Worm (Caenorhabditis elegans) whole organism, L3 larva: ENCODE measurements around the gene ins-17.

Experiments
- daf-12 ChIP-seq: fragments of 150-350 bp; optimal IDR thresholded peaks from 2 replicates; lab custom pipeline; 2014; ENCODE audit warnings: missing biosample characterization, missing genetic modification reagents, missing genetic modification characterization
- egl-27 ChIP-seq: sonication (generic microtip); optimal IDR thresholded peaks from 4 replicates; lab custom pipeline; 2017; ENCODE audit warnings: missing biosample characterization, missing genetic modification reagents, missing genetic modification characterization
- elt-2 ChIP-seq: sonication (generic microtip); optimal IDR thresholded peaks from 2 replicates; lab custom pipeline; 2016; ENCODE audit warnings: missing genetic modification reagents, mild to moderate bottlenecking, missing genetic modification characterization, missing compliant biosample characterization
- nhr-12 ChIP-seq: fragments of 150-350 bp; optimal IDR thresholded peaks from 2 replicates; lab custom pipeline; 2014; ENCODE audit warnings: missing biosample characterization, missing genetic modification characterization
- nhr-25 ChIP-seq: sonication (generic microtip); optimal IDR thresholded peaks from 2 replicates; lab custom pipeline; 2017; ENCODE audit warnings: missing biosample characterization, missing genetic modification characterization
- nhr-43 ChIP-seq: sonication (generic microtip); optimal IDR thresholded peaks from 2 replicates; lab custom pipeline; 2016; ENCODE audit warnings: mild to moderate bottlenecking, missing genetic modification characterization, missing compliant biosample characterization; ENCODE audit not compliant: poor library complexity, severe bottlenecking
- nhr-67 ChIP-seq: fragments of 150-350 bp; optimal IDR thresholded peaks from 2 replicates; lab custom pipeline; 2014; ENCODE audit warnings: missing biosample characterization, missing genetic modification characterization
- sea-2 ChIP-seq: fragments of 150-350 bp; sonication (generic microtip); optimal IDR thresholded peaks from 4 replicates; lab custom pipeline; 2014; ENCODE audit warnings: missing biosample characterization, missing genetic modification reagents, missing genetic modification characterization

DNA sequence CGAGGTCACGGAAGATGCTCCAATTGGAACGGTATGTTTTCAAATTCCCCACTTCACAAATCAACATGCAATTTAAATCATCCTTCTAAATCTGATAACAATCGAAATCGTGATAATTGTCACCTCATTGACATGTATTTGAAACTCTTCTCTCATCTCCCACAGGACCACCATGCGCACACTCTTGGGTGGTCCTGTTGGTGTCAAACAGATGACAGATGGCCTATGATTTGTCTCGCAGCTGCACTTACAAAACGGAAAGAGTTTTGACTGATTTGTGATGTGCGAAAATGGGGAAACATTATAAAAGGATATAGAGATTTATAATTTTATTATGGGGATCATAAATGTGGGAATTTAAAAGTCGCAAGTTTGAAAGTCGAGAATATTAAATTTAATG, 46.0 kb upstream of the ins-17 start:
- TF ChIP-seq nhr-12 (tag; lab: Kevin White, UChicago) (no peak), nhr-67 (tag; lab: Kevin White, UChicago) (no peak), elt-2 (no peak), egl-27 (no peak), sea-2 (no peak), nhr-43 (tag; lab: Kevin White, UChicago) (no peak), nhr-25 (tag; lab: Kevin White, UChicago) (no peak), daf-12 (tag; lab: Kevin White, UChicago) (no peak)
